Worm (Caenorhabditis elegans) whole organism, young adult: ENCODE measurements around the gene met-2.

Source experiments
- B0019.2 ChIP-seq: fragments of 200-800 bp; sonication (Bioruptor generic); conservative IDR thresholded peaks from 2 replicates; pipeline ENCODE4 v1.3.6; 2022; ENCODE audit warnings: missing genetic modification reagents, missing genetic modification characterization, missing compliant biosample characterization
- B0035.1 ChIP-seq: sonication (generic microtip); optimal IDR thresholded peaks from 2 replicates; lab custom pipeline; 2016; ENCODE audit warnings: missing genetic modification characterization, mild to moderate bottlenecking, missing compliant biosample characterization, missing genotype, missing genetic modification reagents
- B0261.1 ChIP-seq: sonication (generic microtip); optimal IDR thresholded peaks from 2 replicates; lab custom pipeline; 2016; ENCODE audit warnings: mild to moderate bottlenecking, missing genetic modification characterization, moderate library complexity, missing compliant biosample characterization
- C17E4.6 ChIP-seq: fragments of 200-800 bp; sonication (Bioruptor generic); IDR thresholded peaks from 2 replicates; pipeline ENCODE4 v1.3.6; 2022; ENCODE audit warnings: missing genetic modification reagents, missing genetic modification characterization, missing compliant biosample characterization
- F10E7.11 ChIP-seq: sonication (generic microtip); optimal IDR thresholded peaks from 2 replicates; lab custom pipeline; 2017; ENCODE audit warnings: mild to moderate bottlenecking, missing genetic modification characterization, moderate library complexity, missing compliant biosample characterization
- F22D6.2 ChIP-seq: sonication (generic microtip); optimal IDR thresholded peaks from 2 replicates; lab custom pipeline; 2016; ENCODE audit warnings: mild to moderate bottlenecking, missing genetic modification characterization, missing compliant biosample characterization
- F23B12.7 ChIP-seq: sonication (generic microtip); optimal IDR thresholded peaks from 2 replicates; lab custom pipeline; 2017; ENCODE audit warnings: missing genetic modification characterization, mild to moderate bottlenecking, missing compliant biosample characterization, antibody characterized with exemption, moderate library complexity; ENCODE audit not compliant: insufficient read depth
- F37B4.10 ChIP-seq: fragments of 200-800 bp; sonication (Bioruptor generic); IDR thresholded peaks from 2 replicates; pipeline ENCODE4 v1.3.6; 2022; ENCODE audit warnings: missing genetic modification characterization, missing compliant biosample characterization
- T07F8.4 ChIP-seq: sonication (generic microtip); optimal IDR thresholded peaks from 2 replicates; lab custom pipeline; 2016; ENCODE audit warnings: mild to moderate bottlenecking, missing genetic modification characterization, moderate library complexity, missing compliant biosample characterization
- Y67H2A.10 ChIP-seq: fragments of 200-800 bp; sonication (Bioruptor generic); conservative IDR thresholded peaks from 2 replicates; pipeline ENCODE4 v1.3.6; 2022; ENCODE audit warnings: missing genetic modification reagents, missing genetic modification characterization, missing compliant biosample characterization
- Y95B8A.8 ChIP-seq: fragments of 200-800 bp; sonication (Bioruptor generic); IDR thresholded peaks from 2 replicates; pipeline ENCODE4 v1.3.6; 2022; ENCODE audit warnings: missing genetic modification reagents, missing genetic modification characterization, missing compliant biosample characterization
- ama-1 ChIP-seq, 3 experiments: fragments of 150-350 bp in 1 of 3; sonication (generic microtip) in 2 of 3; optimal IDR thresholded peaks; 2 replicates each; lab custom pipeline; 2014 to 2018; ENCODE audit warnings: missing biosample characterization in 2 of 3, missing genetic modification characterization in 2 of 3, missing genetic modification reagents in 2 of 3
- athp-1 ChIP-seq: sonication (generic microtip); optimal IDR thresholded peaks from 2 replicates; lab custom pipeline; 2017; ENCODE audit warnings: mild to moderate bottlenecking, missing genetic modification characterization, missing compliant biosample characterization
- attf-5 ChIP-seq: fragments of 200-800 bp; sonication (Bioruptor generic); optimal IDR thresholded peaks from 2 replicates; lab custom pipeline; 2018; ENCODE audit warnings: mild to moderate bottlenecking, missing genetic modification characterization, missing compliant biosample characterization
- cebp-1 ChIP-seq, 2 experiments: fragments of 200-800 bp in 1 of 2; sonication (Bioruptor generic) in 1 of 2; sonication (generic microtip) in 1 of 2; IDR thresholded peaks in 1 of 2; optimal IDR thresholded peaks in 1 of 2; 2 replicates each; pipeline versions ENCODE4 v1.3.6 to Lab custom; 2017 to 2022; ENCODE audit warnings: missing compliant biosample characterization in 2 of 2, missing genetic modification characterization in 2 of 2, mild to moderate bottlenecking in 1 of 2, missing genetic modification reagents in 1 of 2, moderate library complexity in 1 of 2
- cebp-2 ChIP-seq: fragments of 200-800 bp; sonication (Bioruptor generic); IDR thresholded peaks from 2 replicates; pipeline ENCODE4 v1.3.6; 2022; ENCODE audit warnings: missing genetic modification characterization, missing compliant biosample characterization
- ceh-27 ChIP-seq: fragments of 200-800 bp; sonication (Bioruptor generic); optimal IDR thresholded peaks from 2 replicates; lab custom pipeline; 2018; ENCODE audit warnings: mild to moderate bottlenecking, missing genetic modification characterization, moderate library complexity, missing compliant biosample characterization
- ceh-91 ChIP-seq: fragments of 200-800 bp; sonication (Bioruptor generic); IDR thresholded peaks from 2 replicates; pipeline ENCODE4 v1.3.6; 2022; ENCODE audit warnings: missing genetic modification reagents, missing genetic modification characterization, missing compliant biosample characterization
- dox-1 ChIP-seq: fragments of 200-800 bp; sonication (Bioruptor generic); IDR thresholded peaks from 2 replicates; pipeline ENCODE4 v1.3.6; 2022; ENCODE audit warnings: missing genetic modification reagents, missing genetic modification characterization, missing compliant biosample characterization
- dpl-1 ChIP-seq: fragments of 150-350 bp; optimal IDR thresholded peaks from 2 replicates; lab custom pipeline; 2014; ENCODE audit warnings: missing biosample characterization, missing genetic modification reagents, missing genetic modification characterization
- egl-18 ChIP-seq: fragments of 200-800 bp; sonication (Bioruptor generic); IDR thresholded peaks from 2 replicates; pipeline ENCODE4 v1.3.6; 2022; ENCODE audit warnings: missing genetic modification reagents, missing genetic modification characterization, missing compliant biosample characterization
- egrh-3 ChIP-seq: fragments of 200-800 bp; sonication (Bioruptor generic); IDR thresholded peaks from 2 replicates; pipeline ENCODE4 v1.3.6; 2022; ENCODE audit warnings: missing genetic modification reagents, missing genetic modification characterization, missing compliant biosample characterization
- ets-4 ChIP-seq: fragments of 200-800 bp; sonication (Bioruptor generic); optimal IDR thresholded peaks from 2 replicates; lab custom pipeline; 2018; ENCODE audit warnings: mild to moderate bottlenecking, missing genetic modification characterization, missing compliant biosample characterization
- fkh-3 ChIP-seq: sonication (generic microtip); optimal IDR thresholded peaks from 2 replicates; lab custom pipeline; 2016; ENCODE audit warnings: mild to moderate bottlenecking, missing genetic modification characterization, missing compliant biosample characterization
- hlh-12 ChIP-seq: sonication (generic microtip); optimal IDR thresholded peaks from 2 replicates; lab custom pipeline; 2016; ENCODE audit warnings: missing genetic modification characterization, missing compliant biosample characterization
- lin-54 ChIP-seq: fragments of 200-800 bp; sonication (Bioruptor generic); optimal IDR thresholded peaks from 2 replicates; lab custom pipeline; 2018; ENCODE audit warnings: mild to moderate bottlenecking, missing genetic modification characterization, missing compliant biosample characterization
- madf-3 ChIP-seq: fragments of 200-800 bp; sonication (Bioruptor generic); IDR thresholded peaks from 2 replicates; pipeline ENCODE4 v1.3.6; 2022; ENCODE audit warnings: missing genetic modification reagents, missing genetic modification characterization, missing compliant biosample characterization
- madf-6 ChIP-seq: fragments of 200-800 bp; sonication (Bioruptor generic); IDR thresholded peaks from 2 replicates; pipeline ENCODE4 v1.3.6; 2022; ENCODE audit warnings: missing genetic modification reagents, missing genetic modification characterization, missing compliant biosample characterization
- madf-8 ChIP-seq: fragments of 200-800 bp; sonication (Bioruptor generic); conservative IDR thresholded peaks from 2 replicates; pipeline ENCODE4 v1.3.6; 2022; ENCODE audit warnings: missing genetic modification reagents, missing genetic modification characterization, missing compliant biosample characterization
- mcd-1 ChIP-seq: fragments of 200-800 bp; sonication (Bioruptor generic); IDR thresholded peaks from 2 replicates; pipeline ENCODE4 v1.3.6; 2022; ENCODE audit warnings: missing genetic modification reagents, missing genetic modification characterization, missing compliant biosample characterization
- mes-4 ChIP-seq: sonication (generic microtip); optimal IDR thresholded peaks from 2 replicates; lab custom pipeline; 2016; ENCODE audit warnings: missing genotype, missing genetic modification characterization, missing compliant biosample characterization
- mxl-1 ChIP-seq: sonication (generic microtip); optimal IDR thresholded peaks from 2 replicates; lab custom pipeline; 2016; ENCODE audit warnings: missing genetic modification characterization, missing compliant biosample characterization
- nfyb-1 ChIP-seq: fragments of 200-800 bp; sonication (Bioruptor generic); IDR thresholded peaks from 2 replicates; pipeline ENCODE4 v1.3.6; 2022; ENCODE audit warnings: missing genetic modification reagents, missing genetic modification characterization, missing compliant biosample characterization
- nhr-27 ChIP-seq: fragments of 200-800 bp; sonication (Bioruptor generic); optimal IDR thresholded peaks from 2 replicates; lab custom pipeline; 2018; ENCODE audit warnings: mild to moderate bottlenecking, missing genetic modification characterization, moderate library complexity, missing compliant biosample characterization
- nhr-80 ChIP-seq: sonication (generic microtip); optimal IDR thresholded peaks from 2 replicates; lab custom pipeline; 2016; ENCODE audit warnings: missing genetic modification characterization, missing compliant biosample characterization
- snpc-4 ChIP-seq, 5 experiments: fragments of 150-350 bp in 1 of 5; sonication (generic microtip) in 4 of 5; optimal IDR thresholded peaks; 2 replicates each; lab custom pipeline; 2014 to 2018; ENCODE audit warnings: missing genetic modification characterization in 5 of 5, missing biosample characterization in 3 of 5, antibody characterized with exemption in 2 of 5, mild to moderate bottlenecking in 2 of 5, missing compliant biosample characterization in 2 of 5, missing genotype in 2 of 5, moderate library complexity in 2 of 5, missing genetic modification reagents in 1 of 5
- sptf-2 ChIP-seq: fragments of 200-800 bp; sonication (Bioruptor generic); optimal IDR thresholded peaks from 2 replicates; lab custom pipeline; 2018; ENCODE audit warnings: mild to moderate bottlenecking, missing genetic modification characterization, missing compliant biosample characterization
- tbx-9 ChIP-seq: sonication (generic microtip); optimal IDR thresholded peaks from 2 replicates; lab custom pipeline; 2016; ENCODE audit warnings: borderline replicate concordance, missing genetic modification characterization, inconsistent platforms, missing compliant biosample characterization
- ztf-22 ChIP-seq: fragments of 200-800 bp; sonication (Bioruptor generic); optimal IDR thresholded peaks from 2 replicates; lab custom pipeline; 2018; ENCODE audit warnings: mild to moderate bottlenecking, missing genetic modification characterization, moderate library complexity, missing compliant biosample characterization
- ztf-26 ChIP-seq: sonication (generic microtip); optimal IDR thresholded peaks from 2 replicates; lab custom pipeline; 2017; ENCODE audit warnings: missing genetic modification characterization, missing compliant biosample characterization
- ztf-6 ChIP-seq: fragments of 200-800 bp; sonication (Bioruptor generic); IDR thresholded peaks from 2 replicates; pipeline ENCODE4 v1.3.6; 2022; ENCODE audit warnings: missing genetic modification reagents, missing genetic modification characterization, missing compliant biosample characterization

Gene met-2

ce11 chrIII:8398411-8398810, 23.3 kb downstream of the met-2 start, which contains the start of gene ZK353.2:
Gene ZK353.2, plus strand, starts transcription at chrIII:8398711.
- TF ChIP-seq snpc-4 (GFP tag; optimal IDR thresholded peaks at IDR 0.05; lab: Kevin White, UChicago) (no peak), snpc-4 (tag; optimal IDR thresholded peaks at IDR 0.05; lab: Kevin White, UChicago) (no peak), egl-18 (GFP tag; lab: Robert Waterston, UW) (no peak), ztf-22 (GFP tag; lab: Kevin White, UChicago) (no peak), lin-54 (GFP tag; lab: Kevin White, UChicago) (no peak)

- TF ChIP-seq attf-5 (no peak), hlh-12 (tag; lab: Kevin White, UChicago) (no peak), dox-1 (GFP tag; lab: Robert Waterston, UW) (peak; percentile 44; the same call in 1 of the 2 replicates), C17E4.6 (GFP tag; lab: Robert Waterston, UW) (no peak), nhr-80 (tag; lab: Kevin White, UChicago) (peak; percentile 97), nfyb-1 (GFP tag; lab: Robert Waterston, UW) (0 out of 2 replicates have a peak, but pooled peaks have one; percentile 42), nhr-27 (tag; lab: Kevin White, UChicago) (no peak), ets-4 (peak; percentile 66), B0261.1 (no peak), cebp-1 (GFP tag; IDR thresholded peaks at IDR 0.05; lab: Robert Waterston, UW) (0 out of 2 replicates have a peak, but pooled peaks have one; percentile 35), cebp-1 (tag; optimal IDR thresholded peaks at IDR 0.05; lab: Kevin White, UChicago) (no peak), dpl-1 (GFP tag; lab: Kevin White, UChicago) (no peak), athp-1 (no peak), F23B12.7 (no peak), ceh-27 (GFP tag; lab: Kevin White, UChicago) (no peak), mes-4 (tag; lab: Kevin White, UChicago) (no peak), F22D6.2 (tag; lab: Kevin White, UChicago) (no peak), Y67H2A.10 (no peak), ceh-91 (no peak), egrh-3 (GFP tag; lab: Robert Waterston, UW) (no peak), B0019.2 (GFP tag; lab: Robert Waterston, UW) (no peak), lin-54 (GFP tag; lab: Kevin White, UChicago) (no peak), T07F8.4 (tag; lab: Kevin White, UChicago) (no peak), Y95B8A.8 (GFP tag; lab: Robert Waterston, UW) (no peak), cebp-2 (GFP tag; lab: Robert Waterston, UW) (no peak), sptf-2 (GFP tag; lab: Kevin White, UChicago) (no peak), F10E7.11 (no peak), tbx-9 (tag; lab: Kevin White, UChicago) (no peak), B0035.1 (tag; lab: Kevin White, UChicago) (no peak), madf-3 (GFP tag; lab: Robert Waterston, UW) (no peak), fkh-3 (tag; lab: Kevin White, UChicago) (no peak), madf-8 (GFP tag; lab: Robert Waterston, UW) (no peak), ama-1 (optimal IDR thresholded peaks at IDR 0.05; lab: Kevin White, UChicago) (no peak), ama-1 (GFP tag; optimal IDR thresholded peaks at IDR 0.05; lab: Kevin White, UChicago) (no peak), ztf-6 (GFP tag; lab: Robert Waterston, UW) (no peak), madf-6 (GFP tag; lab: Robert Waterston, UW) (no peak), F37B4.10 (GFP tag; lab: Robert Waterston, UW) (no peak), mxl-1 (no peak), ztf-26 (no peak), mcd-1 (GFP tag; lab: Robert Waterston, UW) (no peak)
- TF ChIP-seq, all 124 proteins: peak for 5
Measured at ce11 chrIII:8400478-8400877, 25.4 kb downstream of the met-2 start.
